Worm (Caenorhabditis elegans) whole organism, early embryonic: ENCODE measurements around the gene bgnt-1.5.

Source experiments
- B0310.2 ChIP-seq: sonication (generic microtip); optimal IDR thresholded peaks from 2 replicates; lab custom pipeline; 2016; ENCODE audit warnings: mild to moderate bottlenecking, missing genetic modification characterization, missing compliant biosample characterization
- F13C5.2 ChIP-seq: sonication (generic microtip); optimal IDR thresholded peaks from 2 replicates; lab custom pipeline; 2017; ENCODE audit warnings: mild to moderate bottlenecking, missing genetic modification characterization, inconsistent platforms, missing compliant biosample characterization
- aly-1 ChIP-seq: sonication (generic microtip); optimal IDR thresholded peaks from 2 replicates; lab custom pipeline; 2016; ENCODE audit warnings: missing genetic modification characterization, missing compliant biosample characterization
- ama-1 ChIP-seq: fragments of 150-350 bp; optimal IDR thresholded peaks from 2 replicates; lab custom pipeline; 2014
- ceh-13 ChIP-seq: fragments of 200-800 bp; sonication (Bioruptor generic); optimal IDR thresholded peaks from 2 replicates; lab custom pipeline; 2018; ENCODE audit warnings: mild to moderate bottlenecking, missing genetic modification characterization, missing compliant biosample characterization
- ceh-36 ChIP-seq: sonication (generic microtip); optimal IDR thresholded peaks from 2 replicates; lab custom pipeline; 2016; ENCODE audit warnings: missing genetic modification characterization, inconsistent platforms, missing compliant biosample characterization
- ets-7 ChIP-seq: sonication (generic microtip); optimal IDR thresholded peaks from 2 replicates; lab custom pipeline; 2016; ENCODE audit warnings: missing genotype, missing genetic modification characterization, missing compliant biosample characterization
- flt-1 ChIP-seq: fragments of 200-800 bp; sonication (Bioruptor generic); IDR thresholded peaks from 2 replicates; pipeline ENCODE4 v1.3.6; 2022; ENCODE audit warnings: missing genetic modification characterization, missing compliant biosample characterization
- hmbx-1 ChIP-seq: sonication (generic microtip); optimal IDR thresholded peaks from 2 replicates; lab custom pipeline; 2016; ENCODE audit warnings: mild to moderate bottlenecking, missing genetic modification characterization, missing compliant biosample characterization
- hmg-4 ChIP-seq: fragments of 200-800 bp; sonication (Bioruptor generic); optimal IDR thresholded peaks from 2 replicates; lab custom pipeline; 2018; ENCODE audit warnings: mild to moderate bottlenecking, missing genetic modification characterization, missing compliant biosample characterization
- hnd-1 ChIP-seq: sonication (generic microtip); optimal IDR thresholded peaks from 2 replicates; lab custom pipeline; 2016; ENCODE audit warnings: missing genetic modification characterization, missing compliant biosample characterization
- pes-1 ChIP-seq: fragments of 200-800 bp; sonication (Bioruptor generic); IDR thresholded peaks from 2 replicates; pipeline ENCODE4 v1.3.6; 2022; ENCODE audit warnings: missing genetic modification reagents, missing genetic modification characterization, missing compliant biosample characterization
- scrt-1 ChIP-seq: fragments of 200-800 bp; sonication (Bioruptor generic); IDR thresholded peaks from 2 replicates; pipeline ENCODE4 v1.3.6; 2022; ENCODE audit warnings: missing genetic modification characterization, missing compliant biosample characterization
- sea-1 ChIP-seq: fragments of 200-800 bp; sonication (Bioruptor generic); conservative IDR thresholded peaks from 2 replicates; pipeline ENCODE4 v1.3.6; 2022; ENCODE audit warnings: missing genetic modification characterization, missing compliant biosample characterization
- tbx-11 ChIP-seq: fragments of 200-800 bp; sonication (Bioruptor generic); IDR thresholded peaks from 2 replicates; pipeline ENCODE4 v1.3.6; 2022; ENCODE audit warnings: missing genetic modification characterization, missing compliant biosample characterization
- tbx-37 ChIP-seq: fragments of 200-800 bp; sonication (Bioruptor generic); conservative IDR thresholded peaks from 2 replicates; pipeline ENCODE4 v1.3.6; 2022; ENCODE audit warnings: missing genetic modification reagents, missing genetic modification characterization, missing compliant biosample characterization
- tra-4 ChIP-seq: sonication (generic microtip); optimal IDR thresholded peaks from 2 replicates; lab custom pipeline; 2017; ENCODE audit warnings: missing genetic modification characterization, missing compliant biosample characterization

The bgnt-1.5 gene

DNA sequence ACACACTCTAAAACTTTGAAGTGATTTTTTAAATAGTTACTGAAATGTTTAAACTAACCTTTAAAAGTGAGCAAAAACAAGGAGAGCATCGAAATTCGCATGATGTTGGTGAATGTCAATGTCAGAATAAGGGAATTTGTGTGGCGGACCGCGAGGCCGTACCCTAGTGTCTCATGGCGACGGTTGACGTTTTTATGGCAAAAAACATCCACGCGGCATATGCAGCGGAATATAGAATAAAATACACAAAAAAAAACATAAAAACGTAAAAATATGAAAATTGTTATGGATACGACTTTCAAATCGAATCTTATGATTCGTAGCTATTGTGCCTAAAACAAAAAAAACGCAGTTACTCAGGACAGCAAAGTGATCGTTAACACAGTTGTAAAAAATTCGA lies 42.3 kb downstream of the bgnt-1.5 start, which contains the start of gene cwp-5:
cwp-5 (minus strand) TSS at position 101 of the 400 bp plus-strand sequence.
- TF ChIP-seq scrt-1 (no peak), hmg-4 (GFP tag; lab: Kevin White, UChicago) (no peak), hnd-1 (no peak), flt-1 (GFP tag; lab: Robert Waterston, UW) (no peak), tbx-11 (GFP tag; lab: Robert Waterston, UW) (no peak), hmbx-1 (tag; lab: Kevin White, UChicago) (no peak), ceh-36 (no peak), pes-1 (GFP tag; lab: Robert Waterston, UW) (no peak), aly-1 (no peak), tbx-37 (GFP tag; lab: Robert Waterston, UW) (no peak), ets-7 (tag; lab: Kevin White, UChicago) (no peak), B0310.2 (tag; lab: Kevin White, UChicago) (no peak), sea-1 (no peak), ama-1 (lab: Kevin White, UChicago) (no peak), ceh-13 (no peak), tra-4 (tag; lab: Kevin White, UChicago) (no peak)

DNA sequence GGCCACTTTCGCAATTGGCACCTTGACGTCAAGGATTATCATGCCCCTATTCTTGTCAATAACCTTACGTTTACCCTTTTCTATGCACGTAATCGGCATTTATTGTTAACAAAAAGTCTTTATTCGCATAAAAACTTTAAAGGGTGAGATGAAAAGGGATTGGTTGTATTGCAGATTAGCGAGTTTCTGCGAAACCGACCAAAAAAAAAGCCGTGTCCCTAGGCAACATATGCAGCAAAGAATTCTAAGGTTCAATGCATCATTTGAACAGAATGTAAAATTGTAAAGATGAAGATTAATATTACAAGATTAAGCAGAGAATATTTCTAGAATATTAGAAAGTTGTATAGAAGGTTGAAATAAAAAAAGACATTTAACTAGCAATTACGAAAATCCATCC lies 50.1 kb downstream of the bgnt-1.5 start:
- TF ChIP-seq B0310.2 (tag; lab: Kevin White, UChicago), result no peak
- no peak for TF ChIP-seq hmbx-1 (tag; lab: Kevin White, UChicago)
- no peak for TF ChIP-seq tra-4 (tag; lab: Kevin White, UChicago)
- no peak for TF ChIP-seq ceh-36
- TF ChIP-seq ama-1 (lab: Kevin White, UChicago), result no peak
- no peak for TF ChIP-seq tbx-37 (GFP tag; lab: Robert Waterston, UW)
- TF ChIP-seq sea-1, result no peak
- no peak for TF ChIP-seq hnd-1
- no peak for TF ChIP-seq tbx-11 (GFP tag; lab: Robert Waterston, UW)
- no peak for TF ChIP-seq ceh-13
- TF ChIP-seq scrt-1, result no peak
- TF ChIP-seq aly-1, result no peak
- TF ChIP-seq flt-1 (GFP tag; lab: Robert Waterston, UW), result no peak
- no peak for TF ChIP-seq pes-1 (GFP tag; lab: Robert Waterston, UW)
- TF ChIP-seq F13C5.2 (tag; lab: Kevin White, UChicago), result no peak
- TF ChIP-seq hmg-4 (GFP tag; lab: Kevin White, UChicago), result no peak
